Fruit fly (Drosophila melanogaster): ENCODE results near the gene CG15385.

CG15385 gene

dm6 chr2L:2175930-2176643 lies 36.3 kb downstream of the CG15385 start (continued):
- TF ChIP-seq CG12299 (tag; optimal IDR thresholded peaks at IDR 0.05): peak; percentile 5
- TF ChIP-seq yki (optimal IDR thresholded peaks at IDR 0.05): no peak
- no peak for TF ChIP-seq ac (GFP tag; optimal IDR thresholded peaks at IDR 0.05)
- no peak for TF ChIP-seq CG1647 (GFP tag; optimal IDR thresholded peaks at IDR 0.05)
- peak; percentile 68 for TF ChIP-seq lab (GFP tag; optimal IDR thresholded peaks at IDR 0.05)
- TF ChIP-seq CG13894 (tag; optimal IDR thresholded peaks at IDR 0.05): peak; percentile 27
- peak; percentile 58 for TF ChIP-seq CG31441 (GFP tag; IDR thresholded peaks at IDR 0.05)
- TF ChIP-seq NFAT (GFP tag; IDR thresholded peaks at IDR 0.05): peak; percentile 62
- 0 out of 3 replicates have a peak, but pooled peaks have one; percentile 33 for TF ChIP-seq ase (GFP tag; IDR thresholded peaks at IDR 0.05)
- TF ChIP-seq Jarid2 (GFP tag; optimal IDR thresholded peaks at IDR 0.05): peak; percentile 15
- TF ChIP-seq HLH54F (GFP tag; optimal IDR thresholded peaks at IDR 0.05): no peak
- TF ChIP-seq ind (GFP tag; optimal IDR thresholded peaks at IDR 0.05): peak; percentile 24
- TF ChIP-seq btn (GFP tag; optimal IDR thresholded peaks at IDR 0.05): no peak
- no peak for TF ChIP-seq pan (optimal IDR thresholded peaks at IDR 0.05)
- peak in 1 of 2 experiments; percentile 46 for TF ChIP-seq pan (GFP tag; optimal IDR thresholded peaks at IDR 0.05 in 1 of 2, IDR thresholded peaks at IDR 0.05 in 1 of 2)
- peak; percentile 50 for TF ChIP-seq CG8924 (tag; optimal IDR thresholded peaks at IDR 0.05)
- peak; percentile 67 for TF ChIP-seq CG9437 (GFP tag; optimal IDR thresholded peaks at IDR 0.05)
- peak; percentile 67 for TF ChIP-seq CG12391 (tag; optimal IDR thresholded peaks at IDR 0.05)
- TF ChIP-seq aop (GFP tag; IDR thresholded peaks at IDR 0.05): peak; percentile 76; the same call in 1 of the 2 replicates
- TF ChIP-seq CG2116 (GFP tag; optimal IDR thresholded peaks at IDR 0.05): peak; percentile 23
- peak; percentile 54; the same call in 1 of the 2 replicates for TF ChIP-seq Ptx1 (GFP tag; IDR thresholded peaks at IDR 0.05)
- no peak for TF ChIP-seq exex (tag; optimal IDR thresholded peaks at IDR 0.05)
- TF ChIP-seq CG32532 (GFP tag; IDR thresholded peaks at IDR 0.05): peak; percentile 72
- TF ChIP-seq CG15696 (tag; optimal IDR thresholded peaks at IDR 0.05): peak; percentile 18
- peak; percentile 17 for TF ChIP-seq CG8281 (tag; optimal IDR thresholded peaks at IDR 0.05)
- TF ChIP-seq Usf (GFP tag; optimal IDR thresholded peaks at IDR 0.05): peak; percentile 44
- TF ChIP-seq MBD-R2 (GFP tag; IDR thresholded peaks at IDR 0.05): no peak
- no peak for TF ChIP-seq CG11085 (GFP tag; IDR thresholded peaks at IDR 0.05)
- peak; percentile 27 for TF ChIP-seq sqz (GFP tag; optimal IDR thresholded peaks at IDR 0.05)
- peak in 1 of 2 experiments; percentile 58 for TF ChIP-seq eve (GFP tag; optimal IDR thresholded peaks at IDR 0.05)
- TF ChIP-seq HLH3B (GFP tag; IDR thresholded peaks at IDR 0.05): 0 out of 2 replicates have a peak, but pooled peaks have one; percentile 40
- TF ChIP-seq CG17361 (GFP tag; IDR thresholded peaks at IDR 0.05): peak; percentile 62; the same call in 2 of the 3 replicates
- TF ChIP-seq ash1 (GFP tag; optimal IDR thresholded peaks at IDR 0.05): no peak
- no peak for TF ChIP-seq CG4328 (GFP tag; optimal IDR thresholded peaks at IDR 0.05)
- peak in 1 of 2 experiments; percentile 77 for TF ChIP-seq Hr51 (GFP tag; optimal IDR thresholded peaks at IDR 0.05)
- peak; percentile 37 for TF ChIP-seq zfh2 (GFP tag; optimal IDR thresholded peaks at IDR 0.05)
- no peak for TF ChIP-seq ttk (GFP tag; IDR thresholded peaks at IDR 0.05)
- peak; percentile 50 for TF ChIP-seq Sox102F (GFP tag; optimal IDR thresholded peaks at IDR 0.05)
- TF ChIP-seq tll (GFP tag; optimal IDR thresholded peaks at IDR 0.05): no peak
- peak; percentile 35 for TF ChIP-seq scrt (GFP tag; optimal IDR thresholded peaks at IDR 0.05)
- peak; percentile 39 for TF ChIP-seq sug (tag; optimal IDR thresholded peaks at IDR 0.05)
- no peak for TF ChIP-seq oc (tag; optimal IDR thresholded peaks at IDR 0.05)
- TF ChIP-seq NfI (GFP tag; optimal IDR thresholded peaks at IDR 0.05): peak; percentile 37
- peak; percentile 71 for TF ChIP-seq Fer1 (GFP tag; optimal IDR thresholded peaks at IDR 0.05)
- TF ChIP-seq bsh (GFP tag; optimal IDR thresholded peaks at IDR 0.05): peak in 1 of 2 experiments; percentile 28
- TF ChIP-seq CG8290 (GFP tag; optimal IDR thresholded peaks at IDR 0.05): no peak
- peak in 1 of 2 experiments; percentile 18 for TF ChIP-seq CG8290 (tag; optimal IDR thresholded peaks at IDR 0.05)
- peak; percentile 13 for TF ChIP-seq CG7786 (GFP tag; optimal IDR thresholded peaks at IDR 0.05)
- peak; percentile 8 to 16 for TF ChIP-seq Pdp1 (GFP tag; optimal IDR thresholded peaks at IDR 0.05)
